Fruit fly (Drosophila melanogaster): ENCODE data around the gene Nop56.

Nop56 gene

dm6 chr3R:22468829-22469487 lies 48.1 kb upstream of the Nop56 start (continued):
- TF ChIP-seq nerfin-2 (GFP tag; IDR thresholded peaks at IDR 0.05; ENCODE audit: partially characterized antibody) (no peak), trem (tag; optimal IDR thresholded peaks at IDR 0.05) (peak; percentile 34), so (GFP tag; IDR thresholded peaks at IDR 0.05) (peak; percentile 89), insv (GFP tag; optimal IDR thresholded peaks at IDR 0.05) (no peak), Dip2 (GFP tag; IDR thresholded peaks at IDR 0.05) (no peak), unpg (GFP tag; optimal IDR thresholded peaks at IDR 0.05) (peak; percentile 87), CG3726 (GFP tag; IDR thresholded peaks at IDR 0.05) (peak; percentile 76; the same call in 2 of the 3 replicates), vnd (GFP tag; IDR thresholded peaks at IDR 0.05; ENCODE audit: partially characterized antibody) (no peak), Rx (GFP tag; IDR thresholded peaks at IDR 0.05) (peak; percentile 67), dysf (GFP tag; IDR thresholded peaks at IDR 0.05) (peak; percentile 89), Hmr (GFP tag; optimal IDR thresholded peaks at IDR 0.05) (peak; percentile 95), H2.0 (GFP tag; IDR thresholded peaks at IDR 0.05) (peak; percentile 81), nau (GFP tag; optimal IDR thresholded peaks at IDR 0.05) (no peak), Adf1 (GFP tag; IDR thresholded peaks at IDR 0.05) (peak; percentile 34; the same call in 1 of the 2 replicates), TFAM (GFP tag; optimal IDR thresholded peaks at IDR 0.05) (no peak), Sin3A (optimal IDR thresholded peaks at IDR 0.05) (no peak), pros (GFP tag; optimal IDR thresholded peaks at IDR 0.05) (no peak), mirr (GFP tag; optimal IDR thresholded peaks at IDR 0.05) (peak; percentile 81), row (GFP tag; IDR thresholded peaks at IDR 0.05) (peak; percentile 93), CG14965 (GFP tag; optimal IDR thresholded peaks at IDR 0.05; ENCODE audit: borderline replicate concordance) (peak; percentile 25), knrl (GFP tag; IDR thresholded peaks at IDR 0.05; ENCODE audit: partially characterized antibody) (no peak), Max (GFP tag; optimal IDR thresholded peaks at IDR 0.05) (peak; percentile 81), rib (GFP tag; IDR thresholded peaks at IDR 0.05) (peak; percentile 75), BtbVII (GFP tag; optimal IDR thresholded peaks at IDR 0.05) (peak; percentile 88), CG7963 (GFP tag; IDR thresholded peaks at IDR 0.05; ENCODE audit: partially characterized antibody) (no peak), tx (GFP tag; optimal IDR thresholded peaks at IDR 0.05) (peak; percentile 84), CG10959 (GFP tag; IDR thresholded peaks at IDR 0.05) (no peak), HmgD (GFP tag; optimal IDR thresholded peaks at IDR 0.05) (peak; percentile 42), Kr (GFP tag; optimal IDR thresholded peaks at IDR 0.05) (no peak), CG6854 (GFP tag; optimal IDR thresholded peaks at IDR 0.05) (peak; percentile 85), usp (GFP tag; optimal IDR thresholded peaks at IDR 0.05) (no peak), pzg (GFP tag; optimal IDR thresholded peaks at IDR 0.05) (peak; percentile 3), CG3838 (GFP tag; optimal IDR thresholded peaks at IDR 0.05) (no peak), unc-4 (GFP tag; IDR thresholded peaks at IDR 0.05; ENCODE audit: partially characterized antibody) (no peak), zf30C (GFP tag; optimal IDR thresholded peaks at IDR 0.05) (no peak), CG7745 (tag; optimal IDR thresholded peaks at IDR 0.05) (no peak), CG6654 (GFP tag; optimal IDR thresholded peaks at IDR 0.05) (peak; percentile 36), CG10267 (tag; optimal IDR thresholded peaks at IDR 0.05) (peak; percentile 69), CG2129 (GFP tag; IDR thresholded peaks at IDR 0.05; ENCODE audit: partially characterized antibody) (no peak), kah (GFP tag; optimal IDR thresholded peaks at IDR 0.05) (peak; percentile 60), ab (GFP tag; optimal IDR thresholded peaks at IDR 0.05) (peak; percentile 60), gcm (GFP tag; optimal IDR thresholded peaks at IDR 0.05) (no peak), ap (GFP tag; IDR thresholded peaks at IDR 0.05) (peak; percentile 63; the same call in 1 of the 2 replicates), CG12071 (GFP tag; optimal IDR thresholded peaks at IDR 0.05) (peak; percentile 90), slbo (GFP tag; IDR thresholded peaks at IDR 0.05) (peak; percentile 91), odd (GFP tag; optimal IDR thresholded peaks at IDR 0.05) (peak; percentile 75), CG6272 (GFP tag; IDR thresholded peaks at IDR 0.05) (peak; percentile 74), Opbp (GFP tag; IDR thresholded peaks at IDR 0.05; ENCODE audit: partially characterized antibody) (no peak), otp (GFP tag; IDR thresholded peaks at IDR 0.05) (peak; percentile 37; the same call in 1 of the 3 replicates), CrebB (tag; optimal IDR thresholded peaks at IDR 0.05) (peak; percentile 82)

Data from whole organism, embryonic.